Worm (Caenorhabditis elegans): ENCODE measurements around the gene vps-52.

Gene vps-52

DNA sequence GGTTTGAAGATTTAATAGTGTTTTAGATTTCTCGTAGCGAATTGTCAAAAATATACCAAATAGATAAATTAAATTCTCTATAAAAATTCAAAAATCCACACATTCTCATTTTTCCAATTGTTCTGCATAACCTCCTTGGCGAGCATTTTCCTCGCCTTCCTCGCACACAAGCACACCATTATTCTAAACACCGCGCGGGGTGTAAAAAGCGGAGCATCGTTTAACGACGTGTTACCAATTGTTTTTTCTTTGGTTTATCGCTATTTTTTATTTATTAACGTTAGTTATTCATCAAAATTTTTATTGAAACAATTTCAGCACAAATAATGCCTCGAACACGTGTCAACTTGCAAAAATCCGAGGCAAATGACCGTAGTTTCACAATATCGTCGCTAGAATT, at the start of gene vps-52:
Gene vps-52, plus strand, starts transcription at position 319 of the 400 bp plus-strand sequence.
- TF ChIP-seq him-1 (tag; optimal IDR thresholded peaks at IDR 0.05), result no peak
- TF ChIP-seq dao-5 (tag; optimal IDR thresholded peaks at IDR 0.05), result no peak
- TF ChIP-seq W03F9.2 (tag; optimal IDR thresholded peaks at IDR 0.05), result no peak

DNA sequence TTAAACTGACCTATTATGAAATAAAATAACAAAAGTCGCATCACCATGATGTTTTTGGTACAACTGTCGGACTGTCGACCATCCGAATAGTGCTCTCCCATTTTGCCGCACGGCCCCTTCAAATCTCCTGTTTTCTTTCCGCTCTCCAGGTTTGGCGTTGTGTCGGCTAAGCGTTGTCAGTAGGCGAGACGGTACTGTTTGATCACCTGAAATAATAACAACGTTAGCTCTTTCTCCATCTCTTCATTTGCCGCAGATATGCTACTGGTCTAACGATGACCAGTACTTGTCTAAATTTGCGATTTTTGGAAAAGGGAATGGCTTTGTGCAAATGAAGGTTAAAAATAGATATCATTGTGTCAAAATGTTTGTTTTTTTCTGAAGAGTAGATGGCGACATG, 45.6 kb upstream of the vps-52 start, which contains the start of gene chts-1:
Gene chts-1, minus strand, starts transcription at position 101 of the 400 bp plus-strand sequence.
- TF ChIP-seq W03F9.2 (tag; optimal IDR thresholded peaks at IDR 0.05), result no peak
- TF ChIP-seq dao-5 (tag; optimal IDR thresholded peaks at IDR 0.05), result no peak
- no peak for TF ChIP-seq him-1 (tag; optimal IDR thresholded peaks at IDR 0.05)

ce11 chrX:7522595-7522994, 42.5 kb upstream of the vps-52 start:
- TF ChIP-seq him-1 (tag; optimal IDR thresholded peaks at IDR 0.05) (no peak), W03F9.2 (tag; optimal IDR thresholded peaks at IDR 0.05) (no peak), dao-5 (tag; optimal IDR thresholded peaks at IDR 0.05) (no peak)

DNA sequence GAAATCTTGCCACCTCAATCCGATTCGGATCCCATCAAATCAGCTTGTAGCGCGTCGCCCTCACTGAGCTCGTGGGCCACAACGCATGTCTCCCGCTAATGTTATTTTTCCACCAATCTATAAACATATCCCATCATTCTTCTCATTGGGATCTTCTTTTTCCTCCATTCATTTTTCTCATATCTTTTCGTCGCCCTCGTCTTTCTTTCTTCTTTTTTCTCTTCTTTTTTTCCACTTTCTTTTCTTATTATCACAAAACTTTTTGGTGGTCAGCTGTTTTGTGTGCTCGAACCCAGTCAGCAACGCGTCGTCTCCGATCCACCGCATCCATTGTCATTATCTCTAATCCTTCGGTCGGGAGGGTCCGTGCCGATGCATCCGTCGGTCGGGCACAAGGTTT, 41.3 kb upstream of the vps-52 start:
- TF ChIP-seq W03F9.2 (tag; optimal IDR thresholded peaks at IDR 0.05), result no peak

DNA sequence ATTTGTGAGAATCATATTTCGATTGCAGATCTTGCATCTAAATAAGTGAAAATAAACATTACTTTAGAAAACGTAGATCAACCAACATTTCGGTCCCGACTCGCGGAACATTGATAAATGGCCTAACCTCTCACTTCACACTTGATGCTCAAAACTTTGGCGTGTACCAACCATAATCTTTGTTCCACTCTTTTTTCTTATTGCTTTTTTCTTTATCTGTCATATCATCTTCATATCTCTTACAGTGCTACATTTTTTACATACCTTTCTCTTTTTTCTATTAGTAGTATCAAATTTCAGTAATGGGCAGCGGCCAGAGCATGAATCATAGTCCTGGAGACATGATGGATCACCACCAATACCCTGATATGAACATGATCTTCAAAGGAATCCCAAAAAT, 39.9 kb upstream of the vps-52 start, which contains the start of gene F46C8.3:
Gene F46C8.3, plus strand, starts transcription at position 301 of the 400 bp plus-strand sequence.
- TF ChIP-seq him-1 (tag; optimal IDR thresholded peaks at IDR 0.05) (no peak), W03F9.2 (tag; optimal IDR thresholded peaks at IDR 0.05) (no peak), dao-5 (tag; optimal IDR thresholded peaks at IDR 0.05) (no peak)

DNA sequence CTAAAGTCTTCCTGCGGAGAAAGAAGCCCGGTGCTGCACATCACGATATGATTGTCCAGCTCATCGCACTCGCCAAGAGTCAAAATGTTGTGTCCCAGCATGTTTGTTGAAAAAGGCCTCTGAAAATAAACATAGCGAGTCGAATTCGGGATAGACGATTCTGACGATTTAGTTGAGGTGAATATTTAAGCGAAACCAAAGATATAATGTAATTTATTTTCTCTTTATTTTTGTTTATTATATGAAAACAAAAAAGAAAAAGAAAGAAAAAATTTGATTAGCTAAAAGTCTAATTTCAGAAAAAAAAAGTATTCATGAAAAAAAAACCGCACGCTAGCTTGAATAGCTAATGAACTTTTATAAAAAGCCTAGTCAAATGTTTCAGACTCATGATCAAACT, 32.5 kb upstream of the vps-52 start, which contains the start of gene ceh-14:
Gene ceh-14, minus strand, starts transcription at position 101 of the 400 bp plus-strand sequence.
- TF ChIP-seq W03F9.2 (tag; optimal IDR thresholded peaks at IDR 0.05) (no peak), dao-5 (tag; optimal IDR thresholded peaks at IDR 0.05) (no peak)

DNA sequence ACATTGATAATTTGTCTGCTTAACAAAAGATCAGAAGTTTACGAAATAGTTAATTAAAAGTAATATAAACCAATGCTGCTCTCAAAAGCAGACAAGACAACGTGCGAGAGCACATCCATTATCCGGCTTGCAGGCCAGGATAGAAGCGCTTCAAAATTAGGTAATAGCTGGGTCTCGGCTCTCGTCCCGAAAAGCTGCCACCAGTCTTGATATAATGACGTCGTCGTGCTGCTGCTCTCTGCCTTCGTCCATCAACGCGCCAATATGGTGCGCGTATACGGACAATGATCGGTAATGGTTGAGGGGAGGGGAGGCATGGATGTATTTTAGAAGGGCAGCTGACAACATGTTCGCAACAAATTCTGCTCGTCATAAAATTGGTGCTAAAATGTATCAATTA, 30.7 kb upstream of the vps-52 start:
- TF ChIP-seq W03F9.2 (tag; optimal IDR thresholded peaks at IDR 0.05), result no peak
- TF ChIP-seq dao-5 (tag; optimal IDR thresholded peaks at IDR 0.05), result no peak
- no peak for TF ChIP-seq him-1 (tag; optimal IDR thresholded peaks at IDR 0.05)

ce11 chrX:7536869-7537268, 28.3 kb upstream of the vps-52 start:
- no peak for TF ChIP-seq W03F9.2 (tag; optimal IDR thresholded peaks at IDR 0.05)
- no peak for TF ChIP-seq him-1 (tag; optimal IDR thresholded peaks at IDR 0.05)

DNA sequence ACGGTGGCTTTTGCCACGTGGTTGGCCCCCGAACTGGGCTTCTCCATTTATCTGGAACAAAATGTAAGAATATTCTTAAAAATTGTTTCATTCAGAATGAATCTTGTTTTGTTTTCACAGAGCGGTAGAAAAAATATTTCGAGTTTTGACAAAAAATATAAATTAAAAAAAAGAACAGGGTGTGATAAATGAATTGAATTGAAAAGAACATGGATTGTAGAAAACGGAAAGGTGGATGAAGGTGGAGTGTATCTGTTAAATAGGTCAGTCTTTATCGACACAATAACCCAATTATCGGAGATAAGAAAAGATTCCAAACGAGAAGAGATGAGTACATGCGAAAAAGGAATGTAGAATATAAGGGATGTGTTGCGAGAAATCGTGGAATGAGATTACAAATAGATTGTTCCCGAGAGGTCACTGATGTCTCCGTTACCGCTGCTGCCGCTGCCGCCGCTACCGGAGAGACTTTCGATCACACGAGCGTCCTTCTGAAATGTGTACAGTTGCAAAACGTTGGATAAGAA, 27.3 kb upstream of the vps-52 start, which contains the start of gene dpy-7:
Gene dpy-7, minus strand, starts transcription at position 51 of the 527 bp plus-strand sequence.
- TF ChIP-seq him-1 (tag; optimal IDR thresholded peaks at IDR 0.05), result no peak
- TF ChIP-seq W03F9.2 (tag; optimal IDR thresholded peaks at IDR 0.05), result no peak
- TF ChIP-seq dao-5 (tag; optimal IDR thresholded peaks at IDR 0.05), result no peak

DNA sequence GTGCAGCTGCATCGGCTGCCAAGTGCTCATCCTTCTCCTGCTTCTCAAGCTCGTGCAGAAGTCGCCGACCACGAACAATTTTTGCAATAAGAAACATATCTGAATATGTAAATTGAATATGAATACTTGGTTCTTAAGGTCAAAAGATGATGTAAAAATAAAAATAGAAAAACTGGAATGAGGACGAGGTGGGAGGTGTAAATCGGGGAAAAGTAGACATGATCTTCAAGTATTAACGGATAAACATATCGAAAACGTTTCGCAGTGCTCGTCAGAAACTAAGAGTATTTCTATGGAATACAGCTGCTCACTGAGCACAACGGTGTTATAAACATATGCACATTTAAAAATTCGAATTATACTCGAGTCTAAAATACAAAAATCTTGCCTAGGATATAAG, 25.1 kb upstream of the vps-52 start, which contains the start of gene glb-16:
Gene glb-16, minus strand, starts transcription at position 101 of the 400 bp plus-strand sequence.
- TF ChIP-seq him-1 (tag; optimal IDR thresholded peaks at IDR 0.05) (no peak), dao-5 (tag; optimal IDR thresholded peaks at IDR 0.05) (no peak), W03F9.2 (tag; optimal IDR thresholded peaks at IDR 0.05) (no peak)

DNA sequence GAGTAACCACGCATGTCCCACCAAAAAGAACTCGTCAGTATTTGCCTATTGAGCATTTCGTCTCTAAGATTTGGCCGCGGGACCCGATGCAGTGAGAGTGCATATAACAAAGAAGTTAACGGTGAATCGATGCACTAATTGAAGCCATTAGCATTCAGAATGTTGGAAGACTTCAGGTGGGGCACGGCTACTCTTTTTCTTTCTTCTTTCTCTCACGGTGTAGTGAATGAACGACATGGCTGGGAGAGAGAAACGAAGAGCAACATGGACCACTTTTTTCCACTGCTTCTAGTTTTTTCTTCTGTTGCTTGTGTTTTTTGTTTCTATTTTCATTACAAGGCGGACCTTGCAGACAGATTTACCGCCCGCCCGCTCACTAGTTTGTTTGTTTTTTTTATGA, 24.0 kb upstream of the vps-52 start:
- TF ChIP-seq him-1 (tag; optimal IDR thresholded peaks at IDR 0.05), result no peak
- TF ChIP-seq W03F9.2 (tag; optimal IDR thresholded peaks at IDR 0.05), result no peak
- no peak for TF ChIP-seq dao-5 (tag; optimal IDR thresholded peaks at IDR 0.05)

DNA sequence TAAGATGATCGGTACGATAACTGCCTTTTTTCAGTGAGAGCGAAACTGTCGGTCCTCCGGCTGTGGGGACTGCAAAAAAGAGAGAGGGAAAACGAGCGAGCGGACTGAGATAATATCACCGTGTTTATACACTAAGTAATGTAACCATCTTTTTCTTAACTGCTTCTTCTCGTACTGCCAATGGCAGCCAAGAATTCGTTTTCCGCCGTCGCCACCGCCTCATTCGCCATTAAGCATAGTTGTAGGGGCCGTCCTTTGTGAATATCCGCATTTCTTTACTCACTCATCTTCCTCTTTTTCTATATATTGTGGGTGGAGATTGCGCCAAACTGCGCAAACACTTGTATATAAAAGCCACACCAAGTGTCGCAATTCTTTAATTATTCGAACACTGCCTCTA, 18.6 kb upstream of the vps-52 start, which contains the start of gene col-174:
Gene col-174, plus strand, starts transcription at position 301 of the 400 bp plus-strand sequence.
- TF ChIP-seq him-1 (tag; optimal IDR thresholded peaks at IDR 0.05) (no peak), dao-5 (tag; optimal IDR thresholded peaks at IDR 0.05) (no peak), W03F9.2 (tag; optimal IDR thresholded peaks at IDR 0.05) (no peak)

- TF ChIP-seq him-1 (tag; optimal IDR thresholded peaks at IDR 0.05) (no peak), dao-5 (tag; optimal IDR thresholded peaks at IDR 0.05) (no peak), W03F9.2 (tag; optimal IDR thresholded peaks at IDR 0.05) (no peak)
Measured at ce11 chrX:7547696-7548095, 17.4 kb upstream of the vps-52 start.

ce11 chrX:7548158-7548557, 17.0 kb upstream of the vps-52 start, which contains the start of gene F46C8.1:
F46C8.1 (plus strand) TSS chrX:7548458.
- TF ChIP-seq dao-5 (tag; optimal IDR thresholded peaks at IDR 0.05), result no peak
- TF ChIP-seq him-1 (tag; optimal IDR thresholded peaks at IDR 0.05), result no peak
- TF ChIP-seq W03F9.2 (tag; optimal IDR thresholded peaks at IDR 0.05), result no peak

DNA sequence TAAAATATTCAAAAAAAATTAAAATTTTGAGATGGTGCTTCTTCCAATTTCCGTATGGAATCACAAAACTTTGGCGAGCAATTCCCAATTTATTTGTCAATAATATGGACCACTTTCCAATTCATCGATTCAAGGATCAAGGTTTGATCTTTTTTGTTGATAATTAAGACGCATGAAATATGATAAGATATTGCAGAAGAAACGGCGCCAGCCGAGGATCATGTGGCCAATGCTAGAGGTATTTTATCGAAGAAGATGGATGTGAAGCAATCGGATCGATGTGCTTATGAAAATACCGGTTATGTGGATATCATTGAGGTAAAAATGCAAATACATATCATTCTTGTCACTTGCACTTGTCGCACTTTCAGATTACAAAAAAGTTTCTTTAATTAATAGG, 14.7 kb upstream of the vps-52 start:
- TF ChIP-seq dao-5 (tag; optimal IDR thresholded peaks at IDR 0.05), result no peak
- no peak for TF ChIP-seq him-1 (tag; optimal IDR thresholded peaks at IDR 0.05)
- TF ChIP-seq W03F9.2 (tag; optimal IDR thresholded peaks at IDR 0.05), result no peak

All from whole organism, L4/young adult.